Fruit fly (Drosophila melanogaster): ENCODE data around the gene ACXD.

The ACXD gene

dm6 chr3L:2237034-2237433 is 374 bp upstream of the ACXD start, which contains the start of gene CG9018 (continued):
- TF ChIP-seq Sry-δ (GFP tag; optimal IDR thresholded peaks at IDR 0.05) (peak; percentile 56), hb (GFP tag; IDR thresholded peaks at IDR 0.05; ENCODE audit: partially characterized antibody) (no peak), PHDP (tag; optimal IDR thresholded peaks at IDR 0.05) (no peak), CG30020 (tag; optimal IDR thresholded peaks at IDR 0.05) (no peak), lmd (GFP tag; IDR thresholded peaks at IDR 0.05) (no peak), NC2α (GFP tag; optimal IDR thresholded peaks at IDR 0.05) (no peak), bab2 (GFP tag; optimal IDR thresholded peaks at IDR 0.05) (no peak), zen2 (GFP tag; IDR thresholded peaks at IDR 0.05; ENCODE audit: partially characterized antibody) (no peak), scrt (GFP tag; optimal IDR thresholded peaks at IDR 0.05) (no peak), CG2129 (GFP tag; IDR thresholded peaks at IDR 0.05; ENCODE audit: partially characterized antibody) (no peak), Sry-β (GFP tag; optimal IDR thresholded peaks at IDR 0.05) (no peak), Dfd (GFP tag; optimal IDR thresholded peaks at IDR 0.05) (no peak), kni (GFP tag; optimal IDR thresholded peaks at IDR 0.05) (no peak), CG11093 (GFP tag; IDR thresholded peaks at IDR 0.05) (no peak), Bdp1 (GFP tag; optimal IDR thresholded peaks at IDR 0.05) (no peak), repo (GFP tag; optimal IDR thresholded peaks at IDR 0.05) (no peak), fd102C (GFP tag; optimal IDR thresholded peaks at IDR 0.05) (no peak), nmo (GFP tag; optimal IDR thresholded peaks at IDR 0.05) (peak; percentile 72), knrl (GFP tag; IDR thresholded peaks at IDR 0.05; ENCODE audit: partially characterized antibody) (peak; percentile 34; the same call in 1 of the 3 replicates), CG10267 (tag; optimal IDR thresholded peaks at IDR 0.05) (peak; percentile 56), E2f2 (GFP tag; IDR thresholded peaks at IDR 0.05) (peak; percentile 99), Opbp (GFP tag; IDR thresholded peaks at IDR 0.05; ENCODE audit: partially characterized antibody) (peak; percentile 39; the same call in 1 of the 3 replicates), zen (tag; optimal IDR thresholded peaks at IDR 0.05) (peak; percentile 20), CG4328 (GFP tag; optimal IDR thresholded peaks at IDR 0.05) (no peak), CG14710 (tag; optimal IDR thresholded peaks at IDR 0.05) (peak; percentile 77), CG33213 (GFP tag; optimal IDR thresholded peaks at IDR 0.05) (peak; percentile 64), seq (GFP tag; IDR thresholded peaks at IDR 0.05) (no peak), CG34422 (GFP tag; IDR thresholded peaks at IDR 0.05) (0 out of 3 replicates have a peak, but pooled peaks have one; percentile 30), CG42726 (GFP tag; IDR thresholded peaks at IDR 0.05; ENCODE audit: partially characterized antibody) (peak; percentile 11; the same call in 1 of the 2 replicates), CG8290 (GFP tag; optimal IDR thresholded peaks at IDR 0.05) (no peak), CG8290 (tag; optimal IDR thresholded peaks at IDR 0.05) (no peak), CG11560 (tag; IDR thresholded peaks at IDR 0.05) (no peak), twi (tag; optimal IDR thresholded peaks at IDR 0.05) (no peak), CG18599 (GFP tag; optimal IDR thresholded peaks at IDR 0.05) (no peak), CG11085 (GFP tag; IDR thresholded peaks at IDR 0.05) (no peak), Oli (tag; optimal IDR thresholded peaks at IDR 0.05) (no peak), Mes4 (GFP tag; optimal IDR thresholded peaks at IDR 0.05) (no peak), CG3847 (GFP tag; IDR thresholded peaks at IDR 0.05) (peak; percentile 68), p53 (GFP tag; optimal IDR thresholded peaks at IDR 0.05) (peak; percentile 32), al (GFP tag; IDR thresholded peaks at IDR 0.05) (no peak), trem (tag; optimal IDR thresholded peaks at IDR 0.05) (peak; percentile 74), BEAF-32 (GFP tag; optimal IDR thresholded peaks at IDR 0.05) (peak; percentile 50), HmgZ (tag; optimal IDR thresholded peaks at IDR 0.05) (no peak), CG11247 (GFP tag; IDR thresholded peaks at IDR 0.05) (no peak), phol (tag; optimal IDR thresholded peaks at IDR 0.05) (peak; percentile 49), CG30431 (GFP tag; optimal IDR thresholded peaks at IDR 0.05) (no peak), ac (GFP tag; optimal IDR thresholded peaks at IDR 0.05) (no peak), Dad (GFP tag; optimal IDR thresholded peaks at IDR 0.05) (no peak), ind (GFP tag; optimal IDR thresholded peaks at IDR 0.05) (no peak), CG13424 (tag; optimal IDR thresholded peaks at IDR 0.05) (no peak), CG7963 (GFP tag; IDR thresholded peaks at IDR 0.05; ENCODE audit: partially characterized antibody) (0 out of 3 replicates have a peak, but pooled peaks have one; percentile 16)
